Worm (Caenorhabditis elegans) whole organism, young adult: ENCODE measurements around the gene gos-28.

Experiments used
- B0019.2 ChIP-seq: fragments of 200-800 bp; sonication (Bioruptor generic); conservative IDR thresholded peaks from 2 replicates; pipeline ENCODE4 v1.3.6; 2022; ENCODE audit warnings: missing genetic modification reagents, missing genetic modification characterization, missing compliant biosample characterization
- C06A6.2 ChIP-seq: fragments of 200-800 bp; sonication (Bioruptor generic); conservative IDR thresholded peaks from 2 replicates; pipeline ENCODE4 v1.3.6; 2022; ENCODE audit warnings: missing genetic modification characterization, missing compliant biosample characterization
- D2030.7 ChIP-seq: fragments of 200-800 bp; sonication (Bioruptor generic); IDR thresholded peaks from 2 replicates; pipeline ENCODE4 v1.3.6; 2022; ENCODE audit warnings: missing genetic modification reagents, missing genetic modification characterization, missing compliant biosample characterization
- F37B4.10 ChIP-seq: fragments of 200-800 bp; sonication (Bioruptor generic); IDR thresholded peaks from 2 replicates; pipeline ENCODE4 v1.3.6; 2022; ENCODE audit warnings: missing genetic modification characterization, missing compliant biosample characterization
- F57C9.4 ChIP-seq: sonication (generic microtip); optimal IDR thresholded peaks from 2 replicates; lab custom pipeline; 2017; ENCODE audit warnings: mild to moderate bottlenecking, missing genetic modification characterization, missing compliant biosample characterization
- K11D2.4 ChIP-seq: fragments of 200-800 bp; sonication (Bioruptor generic); IDR thresholded peaks from 2 replicates; pipeline ENCODE4 v1.3.6; 2022; ENCODE audit warnings: missing genetic modification reagents, missing genetic modification characterization, missing compliant biosample characterization
- K12H6.12 ChIP-seq: fragments of 200-800 bp; sonication (Bioruptor generic); optimal IDR thresholded peaks from 2 replicates; lab custom pipeline; 2018; ENCODE audit warnings: mild to moderate bottlenecking, missing genetic modification characterization, missing compliant biosample characterization
- T07F8.4 ChIP-seq: sonication (generic microtip); optimal IDR thresholded peaks from 2 replicates; lab custom pipeline; 2016; ENCODE audit warnings: mild to moderate bottlenecking, missing genetic modification characterization, moderate library complexity, missing compliant biosample characterization
- Y67H2A.10 ChIP-seq: fragments of 200-800 bp; sonication (Bioruptor generic); conservative IDR thresholded peaks from 2 replicates; pipeline ENCODE4 v1.3.6; 2022; ENCODE audit warnings: missing genetic modification reagents, missing genetic modification characterization, missing compliant biosample characterization
- Y95B8A.8 ChIP-seq: fragments of 200-800 bp; sonication (Bioruptor generic); IDR thresholded peaks from 2 replicates; pipeline ENCODE4 v1.3.6; 2022; ENCODE audit warnings: missing genetic modification reagents, missing genetic modification characterization, missing compliant biosample characterization
- aptf-2 ChIP-seq: fragments of 200-800 bp; sonication (Bioruptor generic); conservative IDR thresholded peaks from 2 replicates; pipeline ENCODE4 v1.3.6; 2022; ENCODE audit warnings: missing genetic modification reagents, missing genetic modification characterization, missing compliant biosample characterization
- attf-3 ChIP-seq: fragments of 200-800 bp; sonication (Bioruptor generic); conservative IDR thresholded peaks from 2 replicates; pipeline ENCODE4 v1.3.6; 2022; ENCODE audit warnings: missing genetic modification reagents, missing genetic modification characterization, missing compliant biosample characterization
- attf-5 ChIP-seq: fragments of 200-800 bp; sonication (Bioruptor generic); optimal IDR thresholded peaks from 2 replicates; lab custom pipeline; 2018; ENCODE audit warnings: mild to moderate bottlenecking, missing genetic modification characterization, missing compliant biosample characterization
- ccch-3 ChIP-seq: fragments of 200-800 bp; sonication (Bioruptor generic); optimal IDR thresholded peaks from 2 replicates; lab custom pipeline; 2018; ENCODE audit warnings: mild to moderate bottlenecking, missing genetic modification characterization, missing compliant biosample characterization
- cebp-1 ChIP-seq, 2 experiments: fragments of 200-800 bp in 1 of 2; sonication (Bioruptor generic) in 1 of 2; sonication (generic microtip) in 1 of 2; IDR thresholded peaks in 1 of 2; optimal IDR thresholded peaks in 1 of 2; 2 replicates each; pipeline versions ENCODE4 v1.3.6 to Lab custom; 2017 to 2022; ENCODE audit warnings: missing compliant biosample characterization in 2 of 2, missing genetic modification characterization in 2 of 2, mild to moderate bottlenecking in 1 of 2, missing genetic modification reagents in 1 of 2, moderate library complexity in 1 of 2
- ceh-100 ChIP-seq: fragments of 200-800 bp; sonication (Bioruptor generic); IDR thresholded peaks from 2 replicates; pipeline ENCODE4 v1.3.6; 2022; ENCODE audit warnings: missing genetic modification reagents, missing genetic modification characterization, missing compliant biosample characterization
- ceh-27 ChIP-seq: fragments of 200-800 bp; sonication (Bioruptor generic); optimal IDR thresholded peaks from 2 replicates; lab custom pipeline; 2018; ENCODE audit warnings: mild to moderate bottlenecking, missing genetic modification characterization, moderate library complexity, missing compliant biosample characterization
- ceh-40 ChIP-seq: fragments of 200-800 bp; sonication (Bioruptor generic); IDR thresholded peaks from 2 replicates; pipeline ENCODE4 v1.3.6; 2022; ENCODE audit warnings: missing genetic modification characterization, missing compliant biosample characterization
- ceh-79 ChIP-seq: sonication (generic microtip); optimal IDR thresholded peaks from 2 replicates; lab custom pipeline; 2017; ENCODE audit warnings: mild to moderate bottlenecking, missing genetic modification characterization, missing compliant biosample characterization
- chd-7 ChIP-seq: sonication (generic microtip); optimal IDR thresholded peaks from 2 replicates; lab custom pipeline; 2016; ENCODE audit warnings: mild to moderate bottlenecking, missing genetic modification characterization, moderate library complexity, missing compliant biosample characterization
- dox-1 ChIP-seq: fragments of 200-800 bp; sonication (Bioruptor generic); IDR thresholded peaks from 2 replicates; pipeline ENCODE4 v1.3.6; 2022; ENCODE audit warnings: missing genetic modification reagents, missing genetic modification characterization, missing compliant biosample characterization
- egl-44 ChIP-seq: fragments of 200-800 bp; sonication (Bioruptor generic); IDR thresholded peaks from 2 replicates; pipeline ENCODE4 v1.3.6; 2022; ENCODE audit warnings: missing genetic modification reagents, missing genetic modification characterization, missing compliant biosample characterization
- gei-17 ChIP-seq: fragments of 200-800 bp; sonication (Bioruptor generic); optimal IDR thresholded peaks from 2 replicates; lab custom pipeline; 2018; ENCODE audit warnings: mild to moderate bottlenecking, missing genetic modification characterization, missing compliant biosample characterization
- hlh-26 ChIP-seq: fragments of 200-800 bp; sonication (Bioruptor generic); conservative IDR thresholded peaks from 2 replicates; pipeline ENCODE4 v1.3.6; 2022; ENCODE audit warnings: missing genetic modification reagents, missing genetic modification characterization, missing compliant biosample characterization
- lag-1 ChIP-seq: fragments of 200-800 bp; sonication (Bioruptor generic); IDR thresholded peaks from 2 replicates; pipeline ENCODE4 v1.3.6; 2022; ENCODE audit warnings: missing genetic modification reagents, missing genetic modification characterization, missing compliant biosample characterization
- lin-26 ChIP-seq: fragments of 200-800 bp; sonication (Bioruptor generic); IDR thresholded peaks from 2 replicates; pipeline ENCODE4 v1.3.6; 2022; ENCODE audit warnings: missing genetic modification reagents, missing genetic modification characterization, missing compliant biosample characterization
- lin-35 ChIP-seq, 3 experiments: fragments of 150-350 bp in 2 of 3; sonication (generic microtip) in 1 of 3; optimal IDR thresholded peaks; 2 replicates each; lab custom pipeline; 2014 to 2018; ENCODE audit warnings: missing biosample characterization in 3 of 3, missing genetic modification characterization in 3 of 3, missing genetic modification reagents in 3 of 3
- lin-40 ChIP-seq: sonication (generic microtip); optimal IDR thresholded peaks from 2 replicates; lab custom pipeline; 2016; ENCODE audit warnings: missing genetic modification characterization, mild to moderate bottlenecking, missing compliant biosample characterization, missing genotype, missing genetic modification reagents
- lin-54 ChIP-seq: fragments of 200-800 bp; sonication (Bioruptor generic); optimal IDR thresholded peaks from 2 replicates; lab custom pipeline; 2018; ENCODE audit warnings: mild to moderate bottlenecking, missing genetic modification characterization, missing compliant biosample characterization
- lir-1 ChIP-seq: fragments of 200-800 bp; sonication (Bioruptor generic); conservative IDR thresholded peaks from 2 replicates; pipeline ENCODE4 v1.3.6; 2022; ENCODE audit warnings: missing genetic modification reagents, missing genetic modification characterization, missing compliant biosample characterization
- lsl-1 ChIP-seq: fragments of 200-800 bp; sonication (Bioruptor generic); optimal IDR thresholded peaks from 2 replicates; lab custom pipeline; 2018; ENCODE audit warnings: mild to moderate bottlenecking, missing genetic modification characterization, moderate library complexity, missing compliant biosample characterization
- madf-6 ChIP-seq: fragments of 200-800 bp; sonication (Bioruptor generic); IDR thresholded peaks from 2 replicates; pipeline ENCODE4 v1.3.6; 2022; ENCODE audit warnings: missing genetic modification reagents, missing genetic modification characterization, missing compliant biosample characterization
- mes-4 ChIP-seq: sonication (generic microtip); optimal IDR thresholded peaks from 2 replicates; lab custom pipeline; 2016; ENCODE audit warnings: missing genotype, missing genetic modification characterization, missing compliant biosample characterization
- nfya-1 ChIP-seq: sonication (generic microtip); optimal IDR thresholded peaks from 2 replicates; lab custom pipeline; 2017; ENCODE audit warnings: antibody characterized with exemption, missing compliant biosample characterization, missing genetic modification characterization, borderline replicate concordance; ENCODE audit not compliant: insufficient read depth
- nfyb-1 ChIP-seq: fragments of 200-800 bp; sonication (Bioruptor generic); IDR thresholded peaks from 2 replicates; pipeline ENCODE4 v1.3.6; 2022; ENCODE audit warnings: missing genetic modification reagents, missing genetic modification characterization, missing compliant biosample characterization
- nhr-80 ChIP-seq: sonication (generic microtip); optimal IDR thresholded peaks from 2 replicates; lab custom pipeline; 2016; ENCODE audit warnings: missing genetic modification characterization, missing compliant biosample characterization
- pbrm-1 ChIP-seq: fragments of 200-800 bp; sonication (Bioruptor generic); IDR thresholded peaks from 2 replicates; pipeline ENCODE4 v1.3.6; 2022; ENCODE audit warnings: missing genetic modification reagents, missing genetic modification characterization, missing compliant biosample characterization
- pha-4 ChIP-seq: fragments of 150-350 bp; sonication (generic microtip); optimal IDR thresholded peaks from 2 replicates; lab custom pipeline; 2014; ENCODE audit warnings: missing biosample characterization, missing genetic modification reagents, missing genetic modification characterization
- rec-8 ChIP-seq, 2 experiments: sonication (generic microtip); optimal IDR thresholded peaks; 2 replicates each; lab custom pipeline; 2016; ENCODE audit warnings: mild to moderate bottlenecking in 2 of 2, missing genetic modification characterization in 2 of 2, missing genetic modification reagents in 2 of 2, missing genotype in 2 of 2, missing biosample characterization in 1 of 2, missing compliant biosample characterization in 1 of 2, moderate library complexity in 1 of 2
- rpc-1 ChIP-seq, 2 experiments: fragments of 150-350 bp in 1 of 2; sonication (generic microtip) in 1 of 2; optimal IDR thresholded peaks; 2 replicates each; lab custom pipeline; 2014 to 2018; ENCODE audit warnings: missing biosample characterization in 1 of 2, missing genetic modification characterization in 1 of 2, missing genetic modification reagents in 1 of 2, missing genotype in 1 of 2
- somi-1 ChIP-seq: fragments of 200-800 bp; sonication (Bioruptor generic); optimal IDR thresholded peaks from 2 replicates; lab custom pipeline; 2018; ENCODE audit warnings: mild to moderate bottlenecking, missing genetic modification characterization, missing compliant biosample characterization
- sptf-2 ChIP-seq: fragments of 200-800 bp; sonication (Bioruptor generic); optimal IDR thresholded peaks from 2 replicates; lab custom pipeline; 2018; ENCODE audit warnings: mild to moderate bottlenecking, missing genetic modification characterization, missing compliant biosample characterization
- unc-130 ChIP-seq: sonication (generic microtip); optimal IDR thresholded peaks from 2 replicates; lab custom pipeline; 2016; ENCODE audit warnings: missing genetic modification reagents, missing genetic modification characterization, missing compliant biosample characterization
- zfh-2 ChIP-seq: fragments of 200-800 bp; sonication (Bioruptor generic); conservative IDR thresholded peaks from 2 replicates; pipeline ENCODE4 v1.3.6; 2022; ENCODE audit warnings: missing genetic modification reagents, missing genetic modification characterization, missing compliant biosample characterization
- zim-3 ChIP-seq: sonication (generic microtip); optimal IDR thresholded peaks from 2 replicates; lab custom pipeline; 2017; ENCODE audit warnings: mild to moderate bottlenecking, missing genetic modification characterization, moderate library complexity, missing compliant biosample characterization
- ztf-22 ChIP-seq: fragments of 200-800 bp; sonication (Bioruptor generic); optimal IDR thresholded peaks from 2 replicates; lab custom pipeline; 2018; ENCODE audit warnings: mild to moderate bottlenecking, missing genetic modification characterization, moderate library complexity, missing compliant biosample characterization

The gos-28 gene

ce11 chrIII:7359037-7359548 lies 10.1 kb upstream of the gos-28 start, which contains the start of the genes eco-1 and hmgr-1:
TSS of gene eco-1 (minus strand) at chrIII:7359095.
TSS of gene hmgr-1 (plus strand) at chrIII:7359498.
- TF ChIP-seq zim-3 (tag; lab: Kevin White, UChicago) (no peak), cebp-1 (GFP tag; IDR thresholded peaks at IDR 0.05; lab: Robert Waterston, UW) (no peak), cebp-1 (tag; optimal IDR thresholded peaks at IDR 0.05; lab: Kevin White, UChicago) (peak; percentile 39), ceh-27 (GFP tag; lab: Kevin White, UChicago) (no peak), lin-54 (peak; percentile 22), lir-1 (GFP tag; lab: Robert Waterston, UW) (no peak), ceh-100 (no peak), mes-4 (tag; lab: Kevin White, UChicago) (no peak), hlh-26 (no peak), lin-35 (GFP tag; optimal IDR thresholded peaks at IDR 0.05; lab: Kevin White, UChicago) (peak in 1 of 3 experiments; percentile 8), ccch-3 (no peak)
- TF ChIP-seq, all 124 proteins: peak for 3

DNA sequence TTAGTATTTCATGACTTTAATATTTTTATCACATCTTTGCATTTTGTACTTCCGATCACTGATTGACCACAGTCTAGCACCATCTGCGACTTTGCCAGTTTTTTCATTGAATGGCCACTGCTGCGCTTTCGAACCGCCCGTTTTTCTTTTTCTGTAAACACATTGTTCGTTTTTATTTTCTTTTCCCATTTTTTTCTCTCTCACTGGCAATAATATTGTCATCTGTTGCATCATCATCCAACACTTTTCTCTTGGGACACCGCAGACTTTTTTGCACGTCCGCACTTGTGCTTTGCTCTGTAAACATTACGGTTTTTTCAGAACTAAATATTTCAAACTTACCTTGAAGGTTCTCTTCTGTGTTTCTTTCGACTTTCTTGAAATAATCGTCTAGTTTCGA lies 9.7 kb upstream of the gos-28 start:
- no peak for TF ChIP-seq unc-130 (GFP tag; lab: Kevin White, UChicago)
- no peak for TF ChIP-seq Y67H2A.10
- TF ChIP-seq attf-5 (GFP tag; lab: Kevin White, UChicago): peak; percentile 9
- TF ChIP-seq nhr-80 (tag; lab: Kevin White, UChicago): peak; percentile 8
- TF ChIP-seq Y95B8A.8 (GFP tag; lab: Robert Waterston, UW): no peak
- TF ChIP-seq lsl-1: no peak
- peak; percentile 10 for TF ChIP-seq lin-40 (tag; lab: Kevin White, UChicago)
- no peak for TF ChIP-seq chd-7
- TF ChIP-seq K12H6.12: peak; percentile 32
- TF ChIP-seq D2030.7 (GFP tag; lab: Robert Waterston, UW): no peak
- TF ChIP-seq pbrm-1 (GFP tag; lab: Robert Waterston, UW): no peak
- no peak for TF ChIP-seq zfh-2 (GFP tag; lab: Robert Waterston, UW)
- TF ChIP-seq cebp-1 (GFP tag; IDR thresholded peaks at IDR 0.05; lab: Robert Waterston, UW): no peak
- peak; percentile 5 for TF ChIP-seq cebp-1 (tag; optimal IDR thresholded peaks at IDR 0.05; lab: Kevin White, UChicago)
- TF ChIP-seq rpc-1 (optimal IDR thresholded peaks at IDR 0.05; lab: Kevin White, UChicago): no peak
- no peak for TF ChIP-seq rpc-1 (tag; optimal IDR thresholded peaks at IDR 0.05; lab: Kevin White, UChicago)
- no peak for TF ChIP-seq aptf-2 (GFP tag; lab: Robert Waterston, UW)
- TF ChIP-seq F37B4.10: no peak
- peak; percentile 37 for TF ChIP-seq somi-1 (GFP tag; lab: Kevin White, UChicago)
- TF ChIP-seq T07F8.4 (tag; lab: Kevin White, UChicago): no peak
- peak; percentile 41; the same call in 1 of the 2 replicates for TF ChIP-seq lin-26 (GFP tag; lab: Robert Waterston, UW)
- TF ChIP-seq, all 124 proteins: peak for 7

ce11 chrIII:7357356-7357755 lies 8.4 kb upstream of the gos-28 start, which contains the start of gene F08F8.10:
TSS of gene F08F8.10 (minus strand) at chrIII:7357393.
- TF ChIP-seq ceh-40 (no peak), nfya-1 (tag; lab: Kevin White, UChicago) (no peak), sptf-2 (GFP tag; lab: Kevin White, UChicago) (no peak), ceh-79 (tag; lab: Kevin White, UChicago) (no peak), K11D2.4 (GFP tag; lab: Robert Waterston, UW) (no peak), attf-3 (no peak), lag-1 (GFP tag; lab: Robert Waterston, UW) (no peak), ztf-22 (GFP tag; lab: Kevin White, UChicago) (no peak), pha-4 (tag; lab: Kevin White, UChicago) (no peak), nfyb-1 (no peak), F57C9.4 (tag; lab: Kevin White, UChicago) (no peak), Y95B8A.8 (GFP tag; lab: Robert Waterston, UW) (no peak), rec-8 (tag; optimal IDR thresholded peaks at IDR 0.05; lab: Kevin White, UChicago) (no peak), gei-17 (GFP tag; lab: Kevin White, UChicago) (no peak), egl-44 (no peak), B0019.2 (GFP tag; lab: Robert Waterston, UW) (no peak), C06A6.2 (GFP tag; lab: Robert Waterston, UW) (no peak), madf-6 (GFP tag; lab: Robert Waterston, UW) (no peak), dox-1 (GFP tag; lab: Robert Waterston, UW) (no peak)
